Fruit fly (Drosophila melanogaster): ENCODE measurements around the gene raskol.

raskol gene

DNA sequence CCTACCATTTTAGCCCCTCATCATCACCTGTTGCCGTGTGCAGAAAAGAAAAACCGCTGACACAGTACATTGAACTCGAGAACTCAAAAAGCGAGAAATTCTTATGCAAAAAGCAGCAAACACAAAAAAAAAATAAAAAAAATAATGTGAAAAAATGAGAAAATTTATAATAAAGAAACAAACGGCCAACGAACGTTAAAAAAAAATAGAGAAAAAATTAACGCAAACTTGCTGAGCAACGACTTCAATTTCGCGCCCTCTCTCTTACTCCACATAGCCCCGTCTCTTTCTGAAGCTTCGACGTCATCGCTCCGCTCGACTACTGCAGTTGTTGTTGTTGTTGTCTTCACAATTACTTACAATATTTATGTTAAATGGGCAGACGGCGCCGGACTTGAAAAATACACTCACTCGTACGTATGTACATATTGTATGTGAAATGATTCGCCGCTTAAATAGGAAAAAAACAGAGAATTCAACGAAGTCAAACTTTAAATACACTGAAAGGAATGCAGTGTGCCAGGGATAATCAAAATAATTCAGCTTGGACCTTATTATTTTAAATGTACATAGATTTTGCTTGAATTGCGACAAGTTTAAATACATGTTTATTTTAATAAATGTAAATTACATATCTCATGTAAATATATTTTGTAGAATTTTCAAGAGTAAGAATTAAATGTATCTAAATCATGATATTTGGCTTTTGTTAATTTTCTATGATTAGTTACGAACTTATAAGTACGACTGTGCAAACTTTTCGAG lies 9.2 kb downstream of the raskol start:
- TF ChIP-seq CG8478 (optimal IDR thresholded peaks at IDR 0.05) (no peak), CTCF (optimal IDR thresholded peaks at IDR 0.05) (no peak)

DNA sequence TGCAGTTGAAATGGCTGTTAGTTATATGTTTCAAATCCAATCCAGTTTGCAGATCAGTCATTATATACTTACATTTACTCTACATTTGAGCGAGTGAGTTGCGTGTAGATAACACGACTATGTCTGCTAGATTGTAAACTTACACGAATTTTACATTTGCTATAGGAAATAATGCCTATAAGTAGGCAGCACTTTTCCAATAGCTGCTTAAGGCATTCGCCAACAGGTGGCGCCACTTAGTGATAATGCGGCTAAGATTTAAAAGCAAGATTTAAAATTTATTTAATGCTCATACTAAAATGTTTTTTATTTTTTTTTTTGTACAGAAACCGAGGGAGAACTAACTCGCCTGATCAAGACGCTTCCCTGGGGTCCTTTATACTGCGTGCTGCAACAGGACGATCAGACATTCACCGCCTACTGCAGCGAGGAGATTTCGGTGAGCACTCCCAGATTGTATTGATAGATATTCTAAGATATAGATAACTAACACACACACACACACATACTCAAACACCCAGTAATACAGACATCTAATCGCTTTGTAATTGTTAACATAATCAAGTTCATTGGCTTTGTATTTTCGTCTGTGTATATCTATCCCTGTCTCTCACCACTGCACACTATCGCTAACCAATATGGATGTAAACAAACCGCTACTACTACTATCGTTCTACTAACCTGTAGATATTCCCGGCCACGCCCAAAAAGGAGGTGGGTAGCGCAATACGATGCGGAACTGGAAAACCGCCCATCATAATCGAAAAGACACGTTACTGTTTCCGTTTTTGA lies 10.5 kb downstream of the raskol start:
- TF ChIP-seq CTCF (optimal IDR thresholded peaks at IDR 0.05) (peak; percentile 92), CG8478 (optimal IDR thresholded peaks at IDR 0.05) (no peak)

DNA sequence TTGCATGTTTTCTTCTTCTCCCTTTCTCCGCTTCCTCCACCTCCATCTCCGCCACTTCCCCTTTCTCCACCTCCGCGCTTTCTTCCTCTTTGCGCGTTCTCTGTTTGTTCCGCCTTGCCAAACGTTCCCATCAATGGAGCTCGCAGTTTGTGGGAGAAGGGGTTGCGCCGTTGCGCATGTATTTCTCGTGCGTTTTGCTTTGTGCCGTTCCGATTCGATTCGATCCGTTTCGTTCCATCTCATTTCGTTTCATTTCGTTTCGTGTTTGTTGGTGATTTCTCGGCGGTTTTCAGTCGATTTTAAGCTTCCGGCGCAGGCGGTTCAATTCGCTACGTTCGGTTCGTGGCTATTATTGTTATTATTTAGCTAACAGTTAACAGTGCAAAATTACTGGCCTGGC lies 13.0 kb downstream of the raskol start:
- TF ChIP-seq CTCF (optimal IDR thresholded peaks at IDR 0.05): no peak
- no peak for TF ChIP-seq CG8478 (optimal IDR thresholded peaks at IDR 0.05)

DNA sequence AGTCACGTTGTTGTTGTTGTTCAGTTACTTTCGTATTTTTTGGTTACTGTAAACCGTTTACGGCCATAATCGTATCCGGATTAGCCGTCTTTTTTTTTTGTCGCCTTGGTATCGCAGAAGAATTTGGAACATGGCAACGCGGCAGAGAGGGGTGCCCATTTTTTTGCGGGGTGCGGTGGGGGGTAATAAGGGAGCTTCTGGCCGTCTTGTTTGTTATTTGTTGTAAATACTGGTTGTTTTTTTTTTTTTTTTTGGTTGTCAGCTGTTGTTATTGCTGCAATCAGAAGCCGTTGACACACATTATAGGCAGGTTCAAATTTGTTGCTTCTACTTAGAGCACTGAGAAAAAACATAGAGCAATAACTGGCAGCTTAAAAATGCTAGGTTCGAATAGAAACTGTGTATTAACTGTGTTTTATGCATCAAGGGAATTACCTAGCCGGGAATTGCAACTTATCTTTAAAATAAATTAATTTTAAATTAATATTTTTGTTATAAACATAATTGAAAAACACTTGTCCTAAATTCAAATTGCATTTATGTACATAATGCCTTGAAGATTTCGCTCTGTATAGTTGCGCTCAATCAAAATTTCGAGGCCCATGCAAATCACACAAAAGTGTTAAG lies 14.5 kb downstream of the raskol start:
- TF ChIP-seq CG8478 (optimal IDR thresholded peaks at IDR 0.05) (no peak), CTCF (optimal IDR thresholded peaks at IDR 0.05) (no peak)

DNA sequence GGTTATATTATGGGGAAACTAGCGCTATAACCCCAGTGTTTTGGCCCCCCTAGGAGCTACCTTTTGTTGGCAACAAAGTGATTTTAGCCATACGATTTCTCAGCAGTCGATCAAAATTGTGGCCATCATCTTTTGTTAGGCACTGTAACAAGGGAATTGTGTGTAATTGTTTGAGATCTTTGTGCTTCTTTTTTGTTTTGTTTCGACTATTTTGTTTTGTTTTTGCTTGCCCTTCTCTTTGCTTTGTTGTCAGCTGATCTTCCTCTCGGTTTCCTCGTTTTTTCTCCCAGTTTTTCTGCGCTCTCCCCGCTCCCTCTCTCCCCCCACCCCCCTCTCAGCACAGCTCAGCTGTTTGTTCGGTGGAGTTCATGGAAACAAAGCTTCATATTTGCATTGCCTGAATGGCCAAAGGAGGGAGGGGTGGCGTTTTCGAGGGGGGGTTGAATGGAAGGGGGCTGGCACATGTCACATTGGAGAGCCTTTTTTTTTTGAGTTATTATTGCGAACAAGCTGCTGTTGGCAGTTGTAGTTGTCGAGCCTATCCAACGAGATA lies 16.1 kb downstream of the raskol start:
- TF ChIP-seq CTCF (optimal IDR thresholded peaks at IDR 0.05): no peak
- no peak for TF ChIP-seq CG8478 (optimal IDR thresholded peaks at IDR 0.05)

DNA sequence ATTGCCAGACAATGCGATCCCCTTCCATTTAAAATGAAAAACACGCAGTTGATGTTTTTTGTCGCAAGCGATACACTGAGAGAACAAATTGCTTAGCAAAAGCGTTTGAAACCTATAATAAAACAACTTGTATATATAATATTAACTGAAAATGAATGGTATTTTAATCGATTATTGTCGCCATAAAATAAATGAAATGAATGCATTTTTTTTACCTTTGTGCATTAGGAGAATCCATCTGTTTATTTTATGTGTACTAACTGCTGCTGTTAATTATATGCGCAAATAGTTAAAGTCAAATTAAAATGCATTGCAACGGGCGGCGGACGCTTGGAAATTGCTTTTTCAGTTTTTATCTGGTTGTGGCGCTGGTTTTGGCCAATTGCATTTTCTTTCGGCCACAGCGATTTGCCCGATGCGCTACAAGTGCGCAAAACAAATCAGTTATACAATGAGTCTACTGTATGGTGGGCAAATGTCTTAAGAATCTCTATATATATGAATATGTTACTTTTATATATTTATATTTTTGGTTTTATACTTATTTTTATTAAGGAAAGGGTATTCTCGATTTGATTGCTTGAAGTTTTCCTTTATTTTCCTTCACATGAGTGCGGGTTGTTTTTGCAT lies 16.7 kb downstream of the raskol start:
- no peak for TF ChIP-seq CTCF (optimal IDR thresholded peaks at IDR 0.05)
- TF ChIP-seq CG8478 (optimal IDR thresholded peaks at IDR 0.05): no peak

DNA sequence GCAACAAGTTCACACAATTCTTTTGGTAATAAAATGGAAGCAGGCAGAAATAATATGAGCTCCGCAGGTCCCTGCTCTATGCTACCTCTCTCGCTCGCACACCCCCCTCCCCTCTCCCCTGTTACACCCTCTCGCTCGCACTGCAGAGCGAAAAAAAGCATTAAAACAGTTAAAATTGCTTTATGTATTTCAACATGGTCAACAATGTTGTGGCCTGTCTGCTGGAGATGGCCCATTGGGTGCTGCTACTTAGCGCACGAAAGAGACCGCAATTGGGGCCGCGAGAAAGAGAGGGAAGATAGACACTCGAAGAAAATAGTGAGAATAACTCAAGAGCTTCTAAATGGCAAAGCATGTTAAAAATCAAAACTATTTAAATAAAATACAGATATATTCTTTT lies 18.4 kb downstream of the raskol start:
- TF ChIP-seq CG8478 (optimal IDR thresholded peaks at IDR 0.05): no peak
- TF ChIP-seq CTCF (optimal IDR thresholded peaks at IDR 0.05): no peak

DNA sequence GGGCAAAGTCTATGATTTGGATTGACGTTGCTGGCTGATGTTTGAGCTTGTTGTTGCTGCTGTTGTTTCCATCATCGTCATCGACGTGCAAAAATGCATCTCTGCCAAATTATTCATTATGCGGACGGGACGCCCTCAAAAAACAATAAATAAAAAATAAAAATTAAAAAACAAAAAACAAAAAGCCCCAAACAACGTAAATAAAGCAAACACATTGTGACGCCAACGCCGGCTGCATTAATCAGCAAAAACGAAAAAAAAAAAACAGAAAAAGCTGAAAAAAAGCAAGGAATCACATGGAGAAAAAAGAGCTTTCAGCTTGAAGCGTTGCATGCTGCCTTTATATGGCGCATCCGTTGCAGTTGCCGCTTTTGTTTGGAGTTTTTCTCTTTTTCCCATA lies 22.1 kb downstream of the raskol start:
- no peak for TF ChIP-seq CTCF (optimal IDR thresholded peaks at IDR 0.05)
- no peak for TF ChIP-seq CG8478 (optimal IDR thresholded peaks at IDR 0.05)

DNA sequence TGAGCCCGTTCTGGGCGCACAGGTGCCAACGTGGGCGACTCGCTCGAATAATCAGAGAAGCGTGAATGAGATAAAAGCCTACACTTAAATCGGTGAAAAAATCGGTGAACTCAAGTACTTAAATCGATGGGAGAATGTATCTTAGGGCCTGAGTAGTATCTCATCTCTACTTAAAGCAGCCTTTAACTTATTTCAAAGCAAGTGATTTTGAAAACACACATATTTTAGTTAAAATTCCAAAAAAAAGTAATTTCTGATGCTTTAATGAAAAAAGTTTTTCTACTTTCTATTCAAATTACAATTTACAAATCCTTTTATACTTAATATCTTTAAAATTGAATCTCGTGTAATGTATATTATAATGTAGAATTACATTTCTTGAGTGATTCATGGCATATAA lies 22.7 kb downstream of the raskol start:
- TF ChIP-seq CG8478 (optimal IDR thresholded peaks at IDR 0.05): no peak
- TF ChIP-seq CTCF (optimal IDR thresholded peaks at IDR 0.05): no peak

DNA sequence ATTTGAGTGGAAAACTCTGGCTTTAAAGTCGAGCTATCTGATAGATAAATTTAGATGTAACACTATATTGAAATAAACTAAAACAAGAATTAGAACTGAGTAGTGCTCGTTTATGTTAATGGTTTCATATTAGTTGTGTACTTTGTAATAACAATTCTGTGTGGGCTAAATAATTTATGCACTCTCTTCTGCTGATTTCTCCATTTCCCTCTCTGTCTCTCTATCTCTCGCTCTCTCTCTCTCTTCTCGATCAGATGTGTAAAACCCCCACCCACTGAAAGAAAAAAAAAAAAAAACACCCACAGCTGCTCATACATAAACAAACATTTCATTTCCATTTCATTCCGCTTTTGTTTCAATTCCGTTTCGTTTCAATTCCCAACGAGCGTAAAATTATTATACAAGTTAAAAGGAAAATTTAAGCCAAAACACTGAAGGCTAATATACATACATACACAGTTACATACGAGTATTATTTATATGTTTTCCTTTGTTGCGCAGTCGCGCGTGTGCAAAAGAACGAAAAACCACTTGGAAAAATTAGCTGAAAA lies 23.8 kb downstream of the raskol start:
- no peak for TF ChIP-seq CTCF (optimal IDR thresholded peaks at IDR 0.05)
- TF ChIP-seq CG8478 (optimal IDR thresholded peaks at IDR 0.05): no peak

DNA sequence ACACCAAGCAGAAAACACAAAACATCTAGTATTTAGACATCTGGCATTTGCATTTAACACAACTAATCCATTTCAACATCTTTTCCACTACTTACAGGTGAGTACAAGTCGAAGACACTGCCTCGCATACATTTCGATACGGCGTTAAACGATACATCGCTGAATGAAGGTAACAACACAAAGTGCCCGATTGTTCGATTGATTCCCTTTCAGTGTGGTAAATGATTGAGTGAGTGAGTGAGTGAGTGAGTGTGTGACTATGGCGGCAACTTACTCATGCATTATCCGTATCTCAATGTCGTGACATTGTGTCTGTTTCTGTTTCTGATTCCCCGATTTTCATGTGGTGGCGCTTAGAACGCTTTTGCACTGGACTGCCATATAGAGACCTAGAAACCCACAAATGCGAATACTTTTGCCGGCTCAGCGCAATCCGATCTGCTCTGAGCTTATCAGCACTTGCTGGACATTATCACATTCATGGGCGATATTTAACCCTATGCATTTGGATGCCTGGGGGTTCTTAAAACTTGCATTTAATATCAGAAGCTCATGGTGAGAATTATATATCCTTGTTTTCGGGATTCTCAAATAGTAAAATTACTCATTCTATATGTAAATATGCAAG lies 26.3 kb downstream of the raskol start:
- no peak for TF ChIP-seq CG8478 (optimal IDR thresholded peaks at IDR 0.05)
- TF ChIP-seq CTCF (optimal IDR thresholded peaks at IDR 0.05): no peak

DNA sequence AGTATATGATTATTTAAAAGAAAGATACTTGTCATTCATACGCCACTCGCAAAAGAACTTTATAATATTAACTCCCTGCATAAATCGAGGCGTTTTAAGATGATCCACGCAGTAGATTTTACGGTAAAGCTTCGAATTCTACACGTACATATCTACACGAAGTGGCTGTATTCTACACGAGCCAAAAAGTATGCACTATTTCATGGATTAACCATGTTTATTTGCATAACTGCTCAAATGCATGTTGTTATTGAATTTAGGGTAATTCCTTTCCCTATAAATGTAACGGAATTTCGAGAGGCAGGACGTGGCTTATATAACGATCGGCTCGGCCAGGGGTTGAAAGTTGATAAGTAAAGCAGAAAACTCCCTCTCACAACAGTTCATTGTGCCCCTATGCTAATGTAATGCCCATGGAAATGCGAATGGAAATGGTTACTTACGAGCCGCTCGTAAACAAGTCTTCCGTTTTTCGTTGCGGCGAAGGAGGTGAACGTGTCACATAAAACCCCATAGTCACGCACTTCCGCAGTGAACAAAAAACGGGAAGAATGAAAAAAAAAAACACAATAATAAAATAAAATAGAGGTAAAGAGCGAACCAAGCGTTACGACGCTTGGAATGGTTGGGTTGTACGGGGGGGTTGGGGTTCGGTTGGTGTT lies 27.2 kb downstream of the raskol start:
- no peak for TF ChIP-seq CG8478 (optimal IDR thresholded peaks at IDR 0.05)
- TF ChIP-seq CTCF (optimal IDR thresholded peaks at IDR 0.05): peak; percentile 77 to 79

DNA sequence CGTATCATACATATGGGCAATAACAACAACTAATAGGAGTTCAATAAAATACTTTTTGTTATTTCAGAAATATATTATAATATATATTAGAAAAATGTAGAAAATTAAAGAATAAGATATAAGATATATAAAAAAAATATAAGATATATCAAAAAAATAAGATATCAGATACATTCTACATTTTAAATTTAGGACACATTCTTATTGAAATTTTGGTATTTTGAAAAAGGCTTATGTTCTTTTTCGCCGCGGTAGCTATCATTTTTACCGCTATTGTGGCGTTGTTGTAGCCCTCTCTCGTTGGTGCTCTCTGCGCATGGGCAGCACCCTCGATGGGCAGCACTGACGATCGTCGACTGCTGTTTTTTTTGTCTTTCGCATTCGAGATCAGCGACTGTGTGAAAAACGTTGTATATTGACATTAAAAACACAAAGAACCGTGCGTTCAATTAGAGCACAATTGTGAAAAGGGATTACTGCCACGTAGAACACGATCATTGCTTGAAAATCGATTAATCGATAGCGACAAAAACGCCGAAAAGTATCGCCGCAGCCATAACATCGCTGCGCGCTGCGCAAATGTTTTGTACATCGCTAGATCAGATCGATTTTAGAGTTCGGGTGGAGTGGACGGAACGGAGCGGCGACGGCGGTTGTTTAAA lies 28.0 kb downstream of the raskol start:
- TF ChIP-seq CTCF (optimal IDR thresholded peaks at IDR 0.05): peak; percentile 37 to 42
- no peak for TF ChIP-seq CG8478 (optimal IDR thresholded peaks at IDR 0.05)
